Worm (Caenorhabditis elegans) whole organism, dauer: ENCODE results near the gene osm-1.
"Not testable (repeated sequence)": the region's sequence is repeated elsewhere in the genome, so short reads cannot be mapped to it uniquely, and the experiment has no call there.

Source experiments
- unc-62 ChIP-seq: sonication (generic microtip); optimal IDR thresholded peaks from 2 replicates; lab custom pipeline; 2017; ENCODE audit warnings: missing biosample characterization, missing genetic modification reagents, missing genetic modification characterization

The osm-1 gene

ce11 chrX:16540374-16540773, at the start of gene osm-1:
Gene osm-1 (plus strand): TSS chrX:16540674.
- no peak for TF ChIP-seq unc-62 (GFP tag; lab: Kevin White, UChicago)

ce11 chrX:16490753-16491152, 49.7 kb upstream of the osm-1 start:
- TF ChIP-seq unc-62 (GFP tag; lab: Kevin White, UChicago): no peak

- TF ChIP-seq unc-62 (GFP tag; lab: Kevin White, UChicago): no peak
These were observed 45.8 kb upstream of the osm-1 start, which contains the start of gene K05G3.2 for ce11 chrX:16494630-16495029. Gene K05G3.2 (plus strand): TSS chrX:16494930.

ce11 chrX:16501032-16501431, 39.4 kb upstream of the osm-1 start, which contains the start of gene K05G3.1:
Gene K05G3.1 (plus strand): TSS chrX:16501332.
- no peak for TF ChIP-seq unc-62 (GFP tag; lab: Kevin White, UChicago)

ce11 chrX:16502997-16503396, 37.5 kb upstream of the osm-1 start:
- no peak for TF ChIP-seq unc-62 (GFP tag; lab: Kevin White, UChicago)

- TF ChIP-seq unc-62 (GFP tag; lab: Kevin White, UChicago): no peak
These were observed 35.1 kb upstream of the osm-1 start, which contains the start of gene T25D1.3 for ce11 chrX:16505348-16505747. Gene T25D1.3 (plus strand): TSS chrX:16505648.

ce11 chrX:16515265-16515664, 25.2 kb upstream of the osm-1 start, which contains the start of gene T25D1.2:
Gene T25D1.2 (plus strand): TSS chrX:16515565.
- TF ChIP-seq unc-62 (GFP tag; lab: Kevin White, UChicago): not testable (repeated sequence)

ce11 chrX:16518771-16519170, 21.7 kb upstream of the osm-1 start:
- TF ChIP-seq unc-62 (GFP tag; lab: Kevin White, UChicago): no peak

- TF ChIP-seq unc-62 (GFP tag; lab: Kevin White, UChicago): no peak
These were observed 21.0 kb upstream of the osm-1 start, which contains the start of gene T25D1.1 for ce11 chrX:16519517-16519916. Gene T25D1.1 (plus strand): TSS chrX:16519817.

ce11 chrX:16521722-16522121, 18.8 kb upstream of the osm-1 start:
- TF ChIP-seq unc-62 (GFP tag; lab: Kevin White, UChicago): no peak

ce11 chrX:16524310-16524709, 16.2 kb upstream of the osm-1 start:
- no peak for TF ChIP-seq unc-62 (GFP tag; lab: Kevin White, UChicago)

ce11 chrX:16525632-16526031, 14.8 kb upstream of the osm-1 start:
- no peak for TF ChIP-seq unc-62 (GFP tag; lab: Kevin White, UChicago)

ce11 chrX:16527815-16528214, 12.7 kb upstream of the osm-1 start:
- TF ChIP-seq unc-62 (GFP tag; lab: Kevin White, UChicago): no peak

ce11 chrX:16529937-16530336, 10.5 kb upstream of the osm-1 start:
- TF ChIP-seq unc-62 (GFP tag; lab: Kevin White, UChicago): no peak

- no peak for TF ChIP-seq unc-62 (GFP tag; lab: Kevin White, UChicago)
These were observed 10.0 kb upstream of the osm-1 start for ce11 chrX:16530455-16530854.

- TF ChIP-seq unc-62 (GFP tag; lab: Kevin White, UChicago): no peak
These were observed 8.0 kb upstream of the osm-1 start for ce11 chrX:16532513-16532912.

- no peak for TF ChIP-seq unc-62 (GFP tag; lab: Kevin White, UChicago)
These were observed 6.6 kb upstream of the osm-1 start for ce11 chrX:16533860-16534259.

ce11 chrX:16534564-16534963, 5.9 kb upstream of the osm-1 start:
- no peak for TF ChIP-seq unc-62 (GFP tag; lab: Kevin White, UChicago)
